Worm (Caenorhabditis elegans) whole organism, midembryonic: ENCODE measurements around the gene F26A1.1.

Experiments
- T22C8.4 ChIP-seq: fragments of 200-800 bp; sonication (Bioruptor generic); IDR thresholded peaks from 2 replicates; pipeline ENCODE4 v1.3.6; 2022; ENCODE audit warnings: missing genetic modification characterization, missing compliant biosample characterization
- cog-1 ChIP-seq: sonication (generic microtip); optimal IDR thresholded peaks from 2 replicates; lab custom pipeline; 2016; ENCODE audit warnings: missing genetic modification characterization, missing compliant biosample characterization
- flt-1 ChIP-seq: fragments of 200-800 bp; sonication (Bioruptor generic); IDR thresholded peaks from 2 replicates; pipeline ENCODE4 v1.3.6; 2022; ENCODE audit warnings: missing genetic modification characterization, missing compliant biosample characterization
- klf-2 ChIP-seq: fragments of 200-800 bp; sonication (Bioruptor generic); conservative IDR thresholded peaks from 2 replicates; pipeline ENCODE4 v1.3.6; 2022; ENCODE audit warnings: missing genetic modification reagents, missing genetic modification characterization, missing compliant biosample characterization
- med-1 ChIP-seq: sonication (generic microtip); optimal IDR thresholded peaks from 2 replicates; lab custom pipeline; 2017; ENCODE audit warnings: missing genetic modification characterization, mild to moderate bottlenecking, missing compliant biosample characterization, antibody characterized with exemption, missing genetic modification reagents; ENCODE audit not compliant: insufficient read depth
- ref-1 ChIP-seq: fragments of 200-800 bp; sonication (Bioruptor generic); conservative IDR thresholded peaks from 2 replicates; pipeline ENCODE4 v1.3.6; 2022; ENCODE audit warnings: missing genetic modification reagents, missing genetic modification characterization, missing compliant biosample characterization
- tab-1 ChIP-seq: fragments of 200-800 bp; sonication (Bioruptor generic); IDR thresholded peaks from 2 replicates; pipeline ENCODE4 v1.3.6; 2022; ENCODE audit warnings: missing genetic modification characterization, missing compliant biosample characterization
- ztf-23 ChIP-seq: fragments of 200-800 bp; sonication (Bioruptor generic); IDR thresholded peaks from 2 replicates; pipeline ENCODE4 v1.3.6; 2022; ENCODE audit warnings: missing genetic modification reagents, missing genetic modification characterization, missing compliant biosample characterization
- ztf-29 ChIP-seq: fragments of 200-800 bp; sonication (Bioruptor generic); IDR thresholded peaks from 2 replicates; pipeline ENCODE4 v1.3.6; 2022; ENCODE audit warnings: missing genetic modification reagents, missing genetic modification characterization, missing compliant biosample characterization

ce11 chrIII:4863127-4863526, 12.8 kb downstream of the F26A1.1 start, which contains the start of gene coq-8:
- TF ChIP-seq ztf-23 (GFP tag; lab: Robert Waterston, UW): no peak
- TF ChIP-seq T22C8.4: no peak
- no peak for TF ChIP-seq tab-1 (GFP tag; lab: Robert Waterston, UW)
- TF ChIP-seq ref-1 (GFP tag; lab: Robert Waterston, UW): no peak
- no peak for TF ChIP-seq flt-1
- no peak for TF ChIP-seq cog-1 (tag; lab: Kevin White, UChicago)
- TF ChIP-seq med-1 (GFP tag; lab: Kevin White, UChicago): no peak
- TF ChIP-seq klf-2 (GFP tag; lab: Robert Waterston, UW): no peak
- TF ChIP-seq ztf-29 (GFP tag; lab: Robert Waterston, UW): no peak
